Worm (Caenorhabditis elegans) whole organism, young adult: ENCODE results near the gene irg-4.

ENCODE experiments used
- B0035.1 ChIP-seq: sonication (generic microtip); optimal IDR thresholded peaks from 2 replicates; lab custom pipeline; 2016; ENCODE audit warnings: missing genetic modification characterization, mild to moderate bottlenecking, missing compliant biosample characterization, missing genotype, missing genetic modification reagents
- F39B2.1 ChIP-seq: fragments of 200-800 bp; sonication (Bioruptor generic); IDR thresholded peaks from 2 replicates; pipeline ENCODE4 v1.3.6; 2022; ENCODE audit warnings: missing genetic modification reagents, missing genetic modification characterization, missing compliant biosample characterization
- Y95B8A.8 ChIP-seq: fragments of 200-800 bp; sonication (Bioruptor generic); IDR thresholded peaks from 2 replicates; pipeline ENCODE4 v1.3.6; 2022; ENCODE audit warnings: missing genetic modification reagents, missing genetic modification characterization, missing compliant biosample characterization
- ama-1 ChIP-seq, 3 experiments: fragments of 150-350 bp in 1 of 3; sonication (generic microtip) in 2 of 3; optimal IDR thresholded peaks; 2 replicates each; lab custom pipeline; 2014 to 2018; ENCODE audit warnings: missing biosample characterization in 2 of 3, missing genetic modification characterization in 2 of 3, missing genetic modification reagents in 2 of 3
- atf-7 ChIP-seq: sonication (generic microtip); optimal IDR thresholded peaks from 2 replicates; lab custom pipeline; 2017; ENCODE audit warnings: mild to moderate bottlenecking, missing genetic modification characterization, missing compliant biosample characterization
- die-1 ChIP-seq: sonication (generic microtip); optimal IDR thresholded peaks from 2 replicates; lab custom pipeline; 2016; ENCODE audit warnings: missing genotype, mild to moderate bottlenecking, missing genetic modification characterization, missing compliant biosample characterization
- dpl-1 ChIP-seq: fragments of 150-350 bp; optimal IDR thresholded peaks from 2 replicates; lab custom pipeline; 2014; ENCODE audit warnings: missing biosample characterization, missing genetic modification reagents, missing genetic modification characterization
- egl-18 ChIP-seq: fragments of 200-800 bp; sonication (Bioruptor generic); IDR thresholded peaks from 2 replicates; pipeline ENCODE4 v1.3.6; 2022; ENCODE audit warnings: missing genetic modification reagents, missing genetic modification characterization, missing compliant biosample characterization
- fkh-3 ChIP-seq: sonication (generic microtip); optimal IDR thresholded peaks from 2 replicates; lab custom pipeline; 2016; ENCODE audit warnings: mild to moderate bottlenecking, missing genetic modification characterization, missing compliant biosample characterization
- madf-6 ChIP-seq: fragments of 200-800 bp; sonication (Bioruptor generic); IDR thresholded peaks from 2 replicates; pipeline ENCODE4 v1.3.6; 2022; ENCODE audit warnings: missing genetic modification reagents, missing genetic modification characterization, missing compliant biosample characterization
- nhr-90 ChIP-seq: sonication (generic microtip); optimal IDR thresholded peaks from 2 replicates; lab custom pipeline; 2016; ENCODE audit warnings: missing genotype, mild to moderate bottlenecking, missing genetic modification characterization, missing compliant biosample characterization
- pbrm-1 ChIP-seq: fragments of 200-800 bp; sonication (Bioruptor generic); IDR thresholded peaks from 2 replicates; pipeline ENCODE4 v1.3.6; 2022; ENCODE audit warnings: missing genetic modification reagents, missing genetic modification characterization, missing compliant biosample characterization
- rec-8 ChIP-seq, 2 experiments: sonication (generic microtip); optimal IDR thresholded peaks; 2 replicates each; lab custom pipeline; 2016; ENCODE audit warnings: mild to moderate bottlenecking in 2 of 2, missing genetic modification characterization in 2 of 2, missing genetic modification reagents in 2 of 2, missing genotype in 2 of 2, missing biosample characterization in 1 of 2, missing compliant biosample characterization in 1 of 2, moderate library complexity in 1 of 2
- snpc-4 ChIP-seq, 5 experiments: fragments of 150-350 bp in 1 of 5; sonication (generic microtip) in 4 of 5; optimal IDR thresholded peaks; 2 replicates each; lab custom pipeline; 2014 to 2018; ENCODE audit warnings: missing genetic modification characterization in 5 of 5, missing biosample characterization in 3 of 5, antibody characterized with exemption in 2 of 5, mild to moderate bottlenecking in 2 of 5, missing compliant biosample characterization in 2 of 5, missing genotype in 2 of 5, moderate library complexity in 2 of 5, missing genetic modification reagents in 1 of 5

DNA sequence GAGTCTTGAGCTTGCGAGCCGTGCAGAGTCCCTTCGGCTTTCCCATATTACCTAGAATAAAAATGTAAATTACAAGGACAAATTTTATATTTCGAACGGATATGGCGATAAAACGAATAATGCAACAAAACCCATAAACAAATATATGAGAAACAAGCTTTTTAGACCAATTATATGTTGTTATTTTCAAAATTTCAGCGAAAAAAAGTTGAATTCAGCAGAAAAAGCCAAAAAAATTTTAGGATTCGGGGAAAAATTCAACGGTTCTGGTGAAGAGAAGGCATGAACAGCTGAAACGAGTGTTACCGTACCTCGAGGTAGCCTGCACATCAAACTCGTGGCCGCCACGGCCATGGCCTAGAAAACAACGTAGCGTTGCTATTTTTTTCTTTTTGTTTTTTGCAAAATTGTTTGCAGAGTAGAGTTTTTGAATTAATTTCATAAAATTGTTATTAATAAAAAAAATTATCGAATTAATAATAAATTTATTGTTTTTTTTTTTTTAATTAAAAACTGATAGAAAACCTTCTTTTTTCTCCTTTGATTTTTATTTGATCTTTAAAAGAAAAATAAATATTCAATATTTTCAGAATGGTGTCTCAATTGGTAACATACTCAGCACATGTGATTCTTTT is 44.5 kb upstream of the irg-4 start, which contains the start of the genes rps-23 and dpm-3:
- TF ChIP-seq rec-8 (tag; optimal IDR thresholded peaks at IDR 0.05; lab: Kevin White, UChicago) = peak; percentile 68 to 85
- TF ChIP-seq snpc-4 (GFP tag; optimal IDR thresholded peaks at IDR 0.05; lab: Kevin White, UChicago) = peak; percentile 50
- TF ChIP-seq snpc-4 (tag; optimal IDR thresholded peaks at IDR 0.05; lab: Kevin White, UChicago) = peak; percentile 65 to 82 (median 76)
- TF ChIP-seq die-1 (tag; lab: Kevin White, UChicago) = no peak
- TF ChIP-seq ama-1 (optimal IDR thresholded peaks at IDR 0.05; lab: Kevin White, UChicago) = no peak
- no peak for TF ChIP-seq ama-1 (GFP tag; optimal IDR thresholded peaks at IDR 0.05; lab: Kevin White, UChicago)
- 0 out of 2 replicates have a peak, but pooled peaks have one; percentile 73 for TF ChIP-seq egl-18 (GFP tag; lab: Robert Waterston, UW)
- TF ChIP-seq madf-6 = peak; percentile 95
- TF ChIP-seq nhr-90 (tag; lab: Kevin White, UChicago) = no peak
- TF ChIP-seq fkh-3 = no peak
- TF ChIP-seq pbrm-1 = peak; percentile 95
- TF ChIP-seq dpl-1 (GFP tag; lab: Kevin White, UChicago) = peak; percentile 46
- TF ChIP-seq B0035.1 = peak; percentile 40
- peak; percentile 94 for TF ChIP-seq Y95B8A.8 (GFP tag; lab: Robert Waterston, UW)
- peak; percentile 81; the same call in 1 of the 2 replicates for TF ChIP-seq F39B2.1
- peak; percentile 56 for TF ChIP-seq atf-7
